Fruit fly (Drosophila melanogaster): ENCODE results near the gene bchs.
A peak's percentile ranks its signal among the peaks of the same experiment; 100 is the strongest.

bchs gene

DNA sequence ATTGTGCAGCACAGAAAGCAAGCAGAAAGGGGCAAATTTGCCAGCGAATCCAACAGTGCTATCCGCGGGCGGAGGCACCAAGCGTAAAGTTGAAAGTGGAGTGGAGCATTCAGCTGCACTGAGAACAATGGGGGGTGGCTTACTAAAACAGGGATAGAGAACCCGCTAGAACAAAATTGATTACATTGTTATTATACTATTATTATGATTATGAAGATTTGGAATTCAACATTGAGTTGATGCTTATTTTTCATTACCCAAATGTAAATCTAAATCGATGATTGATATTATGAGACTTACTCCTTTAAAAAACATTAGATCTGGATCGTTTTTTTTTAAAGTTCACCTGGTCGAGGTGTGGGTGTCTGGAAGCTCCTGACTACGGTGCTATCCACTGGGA is 5.4 kb upstream of the bchs start:
- no peak for TF ChIP-seq Dbx (GFP tag; IDR thresholded peaks at IDR 0.05)
- peak; percentile 24; the same call in 1 of the 2 replicates for TF ChIP-seq Drgx (GFP tag; IDR thresholded peaks at IDR 0.05)

DNA sequence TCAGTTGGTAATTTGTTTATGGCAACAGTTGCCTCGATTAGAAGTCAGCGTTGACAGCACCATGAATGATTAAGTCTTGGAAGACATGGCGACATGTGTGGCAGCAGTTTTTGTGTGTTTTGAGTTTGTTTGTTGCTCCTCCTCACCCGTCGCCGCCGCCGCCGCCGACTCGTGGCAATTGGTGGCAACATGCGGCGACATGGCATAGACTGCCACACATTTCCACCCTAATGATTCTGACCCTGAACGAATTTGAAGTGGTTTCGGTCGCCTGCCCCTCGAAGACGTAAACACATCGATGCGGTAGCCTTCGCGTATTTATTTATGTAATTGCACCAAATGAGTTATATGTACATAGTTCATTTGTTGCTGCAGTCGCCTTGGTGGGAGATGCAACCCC is 4.1 kb upstream of the bchs start:
- no peak for TF ChIP-seq HLH54F (GFP tag; optimal IDR thresholded peaks at IDR 0.05)
- TF ChIP-seq CG11696 (GFP tag; IDR thresholded peaks at IDR 0.05), result no peak
- no peak for TF ChIP-seq peb (GFP tag; IDR thresholded peaks at IDR 0.05)
- no peak for TF ChIP-seq ERR (GFP tag; optimal IDR thresholded peaks at IDR 0.05)
- TF ChIP-seq CG10654 (GFP tag; optimal IDR thresholded peaks at IDR 0.05), result no peak
- TF ChIP-seq Kr (GFP tag; optimal IDR thresholded peaks at IDR 0.05), result peak; percentile 17
- no peak for TF ChIP-seq CG1024 (GFP tag; IDR thresholded peaks at IDR 0.05)
- no peak for TF ChIP-seq CG12744 (GFP tag; optimal IDR thresholded peaks at IDR 0.05)
- TF ChIP-seq CTCF (GFP tag; optimal IDR thresholded peaks at IDR 0.05), result no peak
- TF ChIP-seq so (GFP tag; IDR thresholded peaks at IDR 0.05), result no peak
- TF ChIP-seq twi (tag; optimal IDR thresholded peaks at IDR 0.05), result peak; percentile 85
- no peak for TF ChIP-seq fru (optimal IDR thresholded peaks at IDR 0.05)
- TF ChIP-seq CG13296 (GFP tag; optimal IDR thresholded peaks at IDR 0.05), result no peak
- TF ChIP-seq H2.0 (GFP tag; IDR thresholded peaks at IDR 0.05), result no peak
- TF ChIP-seq CG33213 (GFP tag; optimal IDR thresholded peaks at IDR 0.05), result no peak
- no peak for TF ChIP-seq Meics (GFP tag; optimal IDR thresholded peaks at IDR 0.05)
- no peak for TF ChIP-seq CG2712 (tag; optimal IDR thresholded peaks at IDR 0.05)
- no peak for TF ChIP-seq emc (GFP tag; optimal IDR thresholded peaks at IDR 0.05)
- TF ChIP-seq Hand (GFP tag; optimal IDR thresholded peaks at IDR 0.05), result no peak
- TF ChIP-seq CG13123 (GFP tag; optimal IDR thresholded peaks at IDR 0.05), result no peak
- peak in 1 of 2 experiments; percentile 3 for TF ChIP-seq Hr78 (GFP tag; optimal IDR thresholded peaks at IDR 0.05)
- no peak for TF ChIP-seq TFAM (GFP tag; optimal IDR thresholded peaks at IDR 0.05)
- TF ChIP-seq crol (GFP tag; IDR thresholded peaks at IDR 0.05), result peak; percentile 64
- no peak for TF ChIP-seq amos (GFP tag; IDR thresholded peaks at IDR 0.05; ENCODE audit: partially characterized antibody)
- TF ChIP-seq CG6683 (GFP tag; optimal IDR thresholded peaks at IDR 0.05), result no peak
- TF ChIP-seq CG10147 (GFP tag; optimal IDR thresholded peaks at IDR 0.05), result no peak
- TF ChIP-seq gsb-n (tag; optimal IDR thresholded peaks at IDR 0.05), result peak; percentile 58
- TF ChIP-seq org-1 (GFP tag; optimal IDR thresholded peaks at IDR 0.05), result peak; percentile 1
- no peak for TF ChIP-seq CG3838 (GFP tag; optimal IDR thresholded peaks at IDR 0.05)
- TF ChIP-seq bab2 (GFP tag; optimal IDR thresholded peaks at IDR 0.05), result no peak
- peak; percentile 27 for TF ChIP-seq Med (GFP tag)
- TF ChIP-seq CG10267 (tag; optimal IDR thresholded peaks at IDR 0.05), result no peak
- TF ChIP-seq pho (GFP tag; optimal IDR thresholded peaks at IDR 0.05), result no peak
- TF ChIP-seq gfzf (GFP tag; optimal IDR thresholded peaks at IDR 0.05), result no peak
- TF ChIP-seq CG10543 (GFP tag; optimal IDR thresholded peaks at IDR 0.05), result no peak
- peak; percentile 25 for TF ChIP-seq Neu2 (GFP tag; optimal IDR thresholded peaks at IDR 0.05; ENCODE audit: borderline replicate concordance)
- no peak for TF ChIP-seq bcd (GFP tag; optimal IDR thresholded peaks at IDR 0.05)
- no peak for TF ChIP-seq ab (GFP tag; optimal IDR thresholded peaks at IDR 0.05)
- no peak for TF ChIP-seq tna (GFP tag; IDR thresholded peaks at IDR 0.05; ENCODE audit: partially characterized antibody)
- TF ChIP-seq Ssrp (tag; optimal IDR thresholded peaks at IDR 0.05), result no peak
- TF ChIP-seq grau (tag; optimal IDR thresholded peaks at IDR 0.05), result no peak
- TF ChIP-seq sisA (GFP tag; IDR thresholded peaks at IDR 0.05), result no peak
- no peak for TF ChIP-seq CG31441 (GFP tag; IDR thresholded peaks at IDR 0.05)
- TF ChIP-seq ro (GFP tag; IDR thresholded peaks at IDR 0.05), result no peak
- TF ChIP-seq Antp (GFP tag; optimal IDR thresholded peaks at IDR 0.05), result no peak
- TF ChIP-seq B-H1 (GFP tag; IDR thresholded peaks at IDR 0.05), result no peak
- TF ChIP-seq Poxn (GFP tag; IDR thresholded peaks at IDR 0.05), result no peak
- no peak for TF ChIP-seq chinmo (GFP tag; IDR thresholded peaks at IDR 0.05; ENCODE audit: partially characterized antibody)
- TF ChIP-seq CG15696 (tag; optimal IDR thresholded peaks at IDR 0.05), result no peak
